Worm (Caenorhabditis elegans) whole organism, early embryonic: Measurements from ENCODE around the gene F35C11.2.

Source experiments
- B0310.2 ChIP-seq: sonication (generic microtip); optimal IDR thresholded peaks from 2 replicates; lab custom pipeline; 2016; ENCODE audit warnings: mild to moderate bottlenecking, missing genetic modification characterization, missing compliant biosample characterization
- F13C5.2 ChIP-seq: sonication (generic microtip); optimal IDR thresholded peaks from 2 replicates; lab custom pipeline; 2017; ENCODE audit warnings: mild to moderate bottlenecking, missing genetic modification characterization, inconsistent platforms, missing compliant biosample characterization
- aly-1 ChIP-seq: sonication (generic microtip); optimal IDR thresholded peaks from 2 replicates; lab custom pipeline; 2016; ENCODE audit warnings: missing genetic modification characterization, missing compliant biosample characterization
- ama-1 ChIP-seq: fragments of 150-350 bp; optimal IDR thresholded peaks from 2 replicates; lab custom pipeline; 2014
- ceh-13 ChIP-seq: fragments of 200-800 bp; sonication (Bioruptor generic); optimal IDR thresholded peaks from 2 replicates; lab custom pipeline; 2018; ENCODE audit warnings: mild to moderate bottlenecking, missing genetic modification characterization, missing compliant biosample characterization
- ceh-36 ChIP-seq: sonication (generic microtip); optimal IDR thresholded peaks from 2 replicates; lab custom pipeline; 2016; ENCODE audit warnings: missing genetic modification characterization, inconsistent platforms, missing compliant biosample characterization
- ets-7 ChIP-seq: sonication (generic microtip); optimal IDR thresholded peaks from 2 replicates; lab custom pipeline; 2016; ENCODE audit warnings: missing genotype, missing genetic modification characterization, missing compliant biosample characterization
- flt-1 ChIP-seq: fragments of 200-800 bp; sonication (Bioruptor generic); IDR thresholded peaks from 2 replicates; pipeline ENCODE4 v1.3.6; 2022; ENCODE audit warnings: missing genetic modification characterization, missing compliant biosample characterization
- hmbx-1 ChIP-seq: sonication (generic microtip); optimal IDR thresholded peaks from 2 replicates; lab custom pipeline; 2016; ENCODE audit warnings: mild to moderate bottlenecking, missing genetic modification characterization, missing compliant biosample characterization
- hmg-4 ChIP-seq: fragments of 200-800 bp; sonication (Bioruptor generic); optimal IDR thresholded peaks from 2 replicates; lab custom pipeline; 2018; ENCODE audit warnings: mild to moderate bottlenecking, missing genetic modification characterization, missing compliant biosample characterization
- hnd-1 ChIP-seq: sonication (generic microtip); optimal IDR thresholded peaks from 2 replicates; lab custom pipeline; 2016; ENCODE audit warnings: missing genetic modification characterization, missing compliant biosample characterization
- pes-1 ChIP-seq: fragments of 200-800 bp; sonication (Bioruptor generic); IDR thresholded peaks from 2 replicates; pipeline ENCODE4 v1.3.6; 2022; ENCODE audit warnings: missing genetic modification reagents, missing genetic modification characterization, missing compliant biosample characterization
- scrt-1 ChIP-seq: fragments of 200-800 bp; sonication (Bioruptor generic); IDR thresholded peaks from 2 replicates; pipeline ENCODE4 v1.3.6; 2022; ENCODE audit warnings: missing genetic modification characterization, missing compliant biosample characterization
- sea-1 ChIP-seq: fragments of 200-800 bp; sonication (Bioruptor generic); conservative IDR thresholded peaks from 2 replicates; pipeline ENCODE4 v1.3.6; 2022; ENCODE audit warnings: missing genetic modification characterization, missing compliant biosample characterization
- tbx-11 ChIP-seq: fragments of 200-800 bp; sonication (Bioruptor generic); IDR thresholded peaks from 2 replicates; pipeline ENCODE4 v1.3.6; 2022; ENCODE audit warnings: missing genetic modification characterization, missing compliant biosample characterization
- tbx-37 ChIP-seq: fragments of 200-800 bp; sonication (Bioruptor generic); conservative IDR thresholded peaks from 2 replicates; pipeline ENCODE4 v1.3.6; 2022; ENCODE audit warnings: missing genetic modification reagents, missing genetic modification characterization, missing compliant biosample characterization
- tra-4 ChIP-seq: sonication (generic microtip); optimal IDR thresholded peaks from 2 replicates; lab custom pipeline; 2017; ENCODE audit warnings: missing genetic modification characterization, missing compliant biosample characterization

Gene F35C11.2

ce11 chrII:8205612-8206011 lies 43.0 kb downstream of the F35C11.2 start:
- no peak for TF ChIP-seq aly-1 (tag; lab: Kevin White, UChicago)
- TF ChIP-seq tbx-37 (GFP tag; lab: Robert Waterston, UW), result no peak
- TF ChIP-seq scrt-1 (GFP tag; lab: Robert Waterston, UW), result no peak
- no peak for TF ChIP-seq pes-1 (GFP tag; lab: Robert Waterston, UW)
- TF ChIP-seq ets-7 (tag; lab: Kevin White, UChicago), result no peak
- no peak for TF ChIP-seq ceh-36 (tag; lab: Kevin White, UChicago)
- TF ChIP-seq F13C5.2 (tag; lab: Kevin White, UChicago), result no peak
- no peak for TF ChIP-seq ceh-13
- TF ChIP-seq hmg-4 (GFP tag; lab: Kevin White, UChicago), result no peak

- no peak for TF ChIP-seq tbx-11
- TF ChIP-seq hmg-4 (GFP tag; lab: Kevin White, UChicago), result no peak
- no peak for TF ChIP-seq B0310.2 (tag; lab: Kevin White, UChicago)
- TF ChIP-seq ceh-13, result no peak
- TF ChIP-seq pes-1 (GFP tag; lab: Robert Waterston, UW), result no peak
- no peak for TF ChIP-seq sea-1 (GFP tag; lab: Robert Waterston, UW)
- TF ChIP-seq tbx-37 (GFP tag; lab: Robert Waterston, UW), result no peak
- TF ChIP-seq flt-1 (GFP tag; lab: Robert Waterston, UW), result no peak
- no peak for TF ChIP-seq F13C5.2 (tag; lab: Kevin White, UChicago)
- TF ChIP-seq aly-1 (tag; lab: Kevin White, UChicago), result no peak
- no peak for TF ChIP-seq ceh-36 (tag; lab: Kevin White, UChicago)
Observed at ce11 chrII:8204039-8204438, 44.6 kb downstream of the F35C11.2 start, which contains the start of gene col-76. TSS of gene col-76 (plus strand) at chrII:8204339.

- TF ChIP-seq aly-1 (tag; lab: Kevin White, UChicago), result no peak
- no peak for TF ChIP-seq ceh-13
- TF ChIP-seq hnd-1, result no peak
- no peak for TF ChIP-seq F13C5.2 (tag; lab: Kevin White, UChicago)
- TF ChIP-seq sea-1 (GFP tag; lab: Robert Waterston, UW), result no peak
- no peak for TF ChIP-seq ceh-36 (tag; lab: Kevin White, UChicago)
- TF ChIP-seq ama-1 (lab: Kevin White, UChicago), result no peak
- no peak for TF ChIP-seq tra-4 (tag; lab: Kevin White, UChicago)
- TF ChIP-seq B0310.2 (tag; lab: Kevin White, UChicago), result no peak
Observed at ce11 chrII:8199803-8200202, 48.8 kb downstream of the F35C11.2 start.

ce11 chrII:8198503-8198902 lies 50.1 kb downstream of the F35C11.2 start, which contains the start of gene qua-1:
TSS of gene qua-1 (plus strand) at chrII:8198803.
- TF ChIP-seq hmbx-1 (tag; lab: Kevin White, UChicago) (no peak), scrt-1 (GFP tag; lab: Robert Waterston, UW) (no peak), ama-1 (lab: Kevin White, UChicago) (no peak), aly-1 (tag; lab: Kevin White, UChicago) (no peak), hnd-1 (no peak), tbx-11 (no peak), tbx-37 (GFP tag; lab: Robert Waterston, UW) (no peak), F13C5.2 (tag; lab: Kevin White, UChicago) (no peak), pes-1 (GFP tag; lab: Robert Waterston, UW) (no peak), ets-7 (tag; lab: Kevin White, UChicago) (no peak), tra-4 (tag; lab: Kevin White, UChicago) (no peak), B0310.2 (tag; lab: Kevin White, UChicago) (no peak), flt-1 (GFP tag; lab: Robert Waterston, UW) (no peak), ceh-13 (no peak)

ce11 chrII:8193922-8194321 lies 54.7 kb downstream of the F35C11.2 start:
- no peak for TF ChIP-seq pes-1 (GFP tag; lab: Robert Waterston, UW)
- TF ChIP-seq tbx-11, result no peak
- TF ChIP-seq ets-7 (tag; lab: Kevin White, UChicago), result no peak
- no peak for TF ChIP-seq ceh-36 (tag; lab: Kevin White, UChicago)
- no peak for TF ChIP-seq aly-1 (tag; lab: Kevin White, UChicago)
- TF ChIP-seq tbx-37 (GFP tag; lab: Robert Waterston, UW), result no peak
- no peak for TF ChIP-seq flt-1 (GFP tag; lab: Robert Waterston, UW)
- TF ChIP-seq F13C5.2 (tag; lab: Kevin White, UChicago), result no peak
- no peak for TF ChIP-seq sea-1 (GFP tag; lab: Robert Waterston, UW)
- TF ChIP-seq ceh-13, result no peak
- TF ChIP-seq hmg-4 (GFP tag; lab: Kevin White, UChicago), result no peak
- no peak for TF ChIP-seq hmbx-1 (tag; lab: Kevin White, UChicago)
- TF ChIP-seq ama-1 (lab: Kevin White, UChicago), result no peak
- no peak for TF ChIP-seq tra-4 (tag; lab: Kevin White, UChicago)
- TF ChIP-seq hnd-1, result no peak
- no peak for TF ChIP-seq B0310.2 (tag; lab: Kevin White, UChicago)
- TF ChIP-seq scrt-1 (GFP tag; lab: Robert Waterston, UW), result no peak
